Worm (Caenorhabditis elegans) whole organism, mixed stage, embryonic: ENCODE measurements around the gene C27A2.8.
A peak's percentile ranks its signal among the peaks of the same experiment; 100 is the strongest.

Experiments used
- M03D4.4 ChIP-seq: sonication (generic microtip); optimal IDR thresholded peaks from 2 replicates; lab custom pipeline; 2017; ENCODE audit warnings: mild to moderate bottlenecking, missing genetic modification characterization, missing compliant biosample characterization
- bed-3 ChIP-seq: fragments of 200-800 bp; sonication (Bioruptor generic); optimal IDR thresholded peaks from 3 replicates; lab custom pipeline; 2018; ENCODE audit warnings: mild to moderate bottlenecking, missing genetic modification characterization, moderate library complexity, missing compliant biosample characterization
- blmp-1 ChIP-seq: fragments of 150-350 bp; optimal IDR thresholded peaks from 2 replicates; lab custom pipeline; 2014; ENCODE audit warnings: missing biosample characterization, missing genetic modification characterization
- ceh-39 ChIP-seq: fragments of 150-350 bp; optimal IDR thresholded peaks from 2 replicates; lab custom pipeline; 2014; ENCODE audit warnings: missing biosample characterization, missing genetic modification characterization
- ceh-43 ChIP-seq: fragments of 200-800 bp; sonication (Bioruptor generic); optimal IDR thresholded peaks from 2 replicates; lab custom pipeline; 2018; ENCODE audit warnings: mild to moderate bottlenecking, missing genetic modification characterization, moderate library complexity, missing compliant biosample characterization
- ceh-83 ChIP-seq: fragments of 200-800 bp; sonication (Bioruptor generic); optimal IDR thresholded peaks from 2 replicates; lab custom pipeline; 2018; ENCODE audit warnings: mild to moderate bottlenecking, missing genetic modification characterization, missing compliant biosample characterization
- ces-1 ChIP-seq: fragments of 150-350 bp; optimal IDR thresholded peaks from 2 replicates; lab custom pipeline; 2014; ENCODE audit warnings: missing biosample characterization, missing genetic modification reagents, missing genetic modification characterization
- cnd-1 ChIP-seq: fragments of 200-800 bp; sonication (Bioruptor generic); optimal IDR thresholded peaks from 2 replicates; lab custom pipeline; 2018; ENCODE audit warnings: mild to moderate bottlenecking, missing genetic modification characterization, missing compliant biosample characterization
- drap-1 ChIP-seq: fragments of 200-800 bp; sonication (Bioruptor generic); optimal IDR thresholded peaks from 3 replicates; lab custom pipeline; 2018; ENCODE audit warnings: mild to moderate bottlenecking, missing genetic modification characterization, missing compliant biosample characterization
- elt-1 ChIP-seq: sonication (generic microtip); optimal IDR thresholded peaks from 2 replicates; lab custom pipeline; 2017; ENCODE audit warnings: missing genetic modification characterization, mild to moderate bottlenecking, missing compliant biosample characterization, antibody characterized with exemption, moderate library complexity, borderline replicate concordance; ENCODE audit not compliant: insufficient read depth
- elt-3 ChIP-seq: fragments of 150-350 bp; optimal IDR thresholded peaks from 2 replicates; lab custom pipeline; 2014; ENCODE audit warnings: missing biosample characterization, missing genetic modification characterization
- flh-1 ChIP-seq: fragments of 200-800 bp; sonication (Bioruptor generic); optimal IDR thresholded peaks from 2 replicates; lab custom pipeline; 2018; ENCODE audit warnings: mild to moderate bottlenecking, missing genetic modification characterization, moderate library complexity, missing compliant biosample characterization
- hlh-1 ChIP-seq: fragments of 150-350 bp; optimal IDR thresholded peaks from 2 replicates; lab custom pipeline; 2014; ENCODE audit warnings: missing biosample characterization, missing genetic modification reagents, missing genetic modification characterization
- lin-13 ChIP-seq: fragments of 150-350 bp; optimal IDR thresholded peaks from 2 replicates; lab custom pipeline; 2014; ENCODE audit warnings: missing biosample characterization, missing genetic modification characterization
- lin-32 ChIP-seq: fragments of 200-800 bp; sonication (Bioruptor generic); optimal IDR thresholded peaks from 2 replicates; lab custom pipeline; 2018; ENCODE audit warnings: mild to moderate bottlenecking, missing genetic modification characterization, missing compliant biosample characterization
- lsy-2 ChIP-seq: fragments of 150-350 bp; optimal IDR thresholded peaks from 2 replicates; lab custom pipeline; 2014; ENCODE audit warnings: missing biosample characterization, missing genetic modification characterization
- mep-1 ChIP-seq: fragments of 150-350 bp; optimal IDR thresholded peaks from 2 replicates; lab custom pipeline; 2017; ENCODE audit warnings: missing biosample characterization, missing genetic modification reagents, missing genetic modification characterization, inconsistent platforms
- mls-2 ChIP-seq: sonication (generic microtip); optimal IDR thresholded peaks from 2 replicates; lab custom pipeline; 2016; ENCODE audit warnings: mild to moderate bottlenecking, missing genetic modification characterization, moderate library complexity, missing compliant biosample characterization
- nhr-12 ChIP-seq: fragments of 150-350 bp; optimal IDR thresholded peaks from 2 replicates; lab custom pipeline; 2014; ENCODE audit warnings: missing biosample characterization, missing genetic modification characterization
- nhr-2 ChIP-seq: fragments of 150-350 bp; optimal IDR thresholded peaks from 2 replicates; lab custom pipeline; 2014; ENCODE audit warnings: missing biosample characterization, missing genetic modification characterization
- nhr-237 ChIP-seq: fragments of 150-350 bp; optimal IDR thresholded peaks from 2 replicates; lab custom pipeline; 2014; ENCODE audit warnings: missing biosample characterization, missing genetic modification characterization
- nhr-28 ChIP-seq: fragments of 150-350 bp; optimal IDR thresholded peaks from 2 replicates; lab custom pipeline; 2014; ENCODE audit warnings: missing biosample characterization, missing genetic modification characterization
- nhr-76 ChIP-seq: sonication (generic microtip); optimal IDR thresholded peaks from 2 replicates; lab custom pipeline; 2017; ENCODE audit warnings: missing biosample characterization, missing genetic modification characterization
- pha-4 ChIP-seq: fragments of 150-350 bp; optimal IDR thresholded peaks from 2 replicates; lab custom pipeline; 2018; ENCODE audit warnings: missing biosample characterization, missing genetic modification reagents, missing genetic modification characterization
- sem-2 ChIP-seq: fragments of 200-800 bp; sonication (Bioruptor generic); optimal IDR thresholded peaks from 2 replicates; lab custom pipeline; 2018; ENCODE audit warnings: mild to moderate bottlenecking, missing genetic modification characterization, missing compliant biosample characterization
- snpc-4 ChIP-seq: fragments of 150-350 bp; optimal IDR thresholded peaks from 2 replicates; lab custom pipeline; 2014; ENCODE audit warnings: missing biosample characterization, missing genetic modification characterization
- tbx-8 ChIP-seq: fragments of 200-800 bp; sonication (Bioruptor generic); optimal IDR thresholded peaks from 2 replicates; lab custom pipeline; 2018; ENCODE audit warnings: mild to moderate bottlenecking, missing genetic modification characterization, moderate library complexity, missing compliant biosample characterization
- unc-120 ChIP-seq: sonication (generic microtip); optimal IDR thresholded peaks from 2 replicates; lab custom pipeline; 2017; ENCODE audit warnings: missing genetic modification characterization, missing compliant biosample characterization; ENCODE audit not compliant: poor library complexity, severe bottlenecking
- unc-39 ChIP-seq: fragments of 150-350 bp; optimal IDR thresholded peaks from 2 replicates; lab custom pipeline; 2014; ENCODE audit warnings: missing biosample characterization, missing genetic modification characterization
- unc-62 ChIP-seq: fragments of 150-350 bp; optimal IDR thresholded peaks from 2 replicates; lab custom pipeline; 2014; ENCODE audit warnings: missing biosample characterization, missing genetic modification reagents, missing genetic modification characterization
- zip-8 ChIP-seq: fragments of 150-350 bp; optimal IDR thresholded peaks from 2 replicates; lab custom pipeline; 2014; ENCODE audit warnings: missing biosample characterization, missing genetic modification characterization
- ztf-11 ChIP-seq: fragments of 150-350 bp; optimal IDR thresholded peaks from 2 replicates; lab custom pipeline; 2014; ENCODE audit warnings: missing biosample characterization, missing genetic modification characterization

The C27A2.8 gene

ce11 chrII:5069525-5069924, 1.7 kb upstream of the C27A2.8 start, which contains the start of gene idpb-2:
TSS of gene idpb-2 (minus strand) at chrII:5069625.
- TF ChIP-seq elt-3 = no peak
- TF ChIP-seq ceh-43 (GFP tag; lab: Kevin White, UChicago) = no peak
- no peak for TF ChIP-seq ceh-83
- no peak for TF ChIP-seq elt-1 (tag; lab: Kevin White, UChicago)
- no peak for TF ChIP-seq mls-2
- no peak for TF ChIP-seq nhr-76
- no peak for TF ChIP-seq ces-1 (GFP tag; lab: Kevin White, UChicago)
- no peak for TF ChIP-seq tbx-8 (GFP tag; lab: Kevin White, UChicago)
- TF ChIP-seq unc-39 = no peak
- TF ChIP-seq ztf-11 = no peak
- TF ChIP-seq zip-8 (tag; lab: Kevin White, UChicago) = no peak
- TF ChIP-seq nhr-28 = no peak
- no peak for TF ChIP-seq M03D4.4 (tag; lab: Kevin White, UChicago)
- TF ChIP-seq mep-1 (tag; lab: Kevin White, UChicago) = no peak
- no peak for TF ChIP-seq snpc-4
- no peak for TF ChIP-seq nhr-12 (tag; lab: Kevin White, UChicago)
- TF ChIP-seq unc-120 (tag; lab: Kevin White, UChicago) = no peak
- no peak for TF ChIP-seq lin-32

- TF ChIP-seq snpc-4 (no peak), blmp-1 (no peak), M03D4.4 (tag; lab: Kevin White, UChicago) (no peak), zip-8 (tag; lab: Kevin White, UChicago) (no peak)
Observed at ce11 chrII:5066967-5067366, 876 bp downstream of the C27A2.8 start.

- TF ChIP-seq mep-1 (tag; lab: Kevin White, UChicago) = peak; percentile 86
- TF ChIP-seq pha-4 (tag; lab: Kevin White, UChicago) = peak; percentile 8
- peak; percentile 42 for TF ChIP-seq ceh-39 (tag; lab: Kevin White, UChicago)
- no peak for TF ChIP-seq sem-2 (GFP tag; lab: Kevin White, UChicago)
- peak; percentile 57 for TF ChIP-seq hlh-1 (tag; lab: Kevin White, UChicago)
- peak; percentile 26 for TF ChIP-seq unc-120 (tag; lab: Kevin White, UChicago)
- TF ChIP-seq drap-1 = no peak
- peak; percentile 56 for TF ChIP-seq nhr-237
- peak; percentile 56 for TF ChIP-seq ces-1 (GFP tag; lab: Kevin White, UChicago)
- TF ChIP-seq unc-62 (GFP tag; lab: Kevin White, UChicago) = no peak
- TF ChIP-seq lsy-2 (tag; lab: Kevin White, UChicago) = peak; percentile 85
Observed at ce11 chrII:5061794-5062368, 6.0 kb downstream of the C27A2.8 start, which contains the start of gene smc-5. TSS of gene smc-5 (plus strand) at chrII:5062125.

- TF ChIP-seq nhr-2 = no peak
- TF ChIP-seq lin-13 (tag; lab: Kevin White, UChicago) = no peak
- TF ChIP-seq unc-62 (GFP tag; lab: Kevin White, UChicago) = no peak
- TF ChIP-seq hlh-1 (tag; lab: Kevin White, UChicago) = no peak
- TF ChIP-seq lsy-2 (tag; lab: Kevin White, UChicago) = no peak
- no peak for TF ChIP-seq flh-1 (GFP tag; lab: Kevin White, UChicago)
- TF ChIP-seq blmp-1 = no peak
- TF ChIP-seq ceh-43 (GFP tag; lab: Kevin White, UChicago) = no peak
- no peak for TF ChIP-seq cnd-1
- TF ChIP-seq mep-1 (tag; lab: Kevin White, UChicago) = no peak
- TF ChIP-seq unc-39 = no peak
Observed at ce11 chrII:5060719-5061118, 7.1 kb downstream of the C27A2.8 start, which contains the start of gene pho-12. TSS of gene pho-12 (minus strand) at chrII:5060819.

DNA sequence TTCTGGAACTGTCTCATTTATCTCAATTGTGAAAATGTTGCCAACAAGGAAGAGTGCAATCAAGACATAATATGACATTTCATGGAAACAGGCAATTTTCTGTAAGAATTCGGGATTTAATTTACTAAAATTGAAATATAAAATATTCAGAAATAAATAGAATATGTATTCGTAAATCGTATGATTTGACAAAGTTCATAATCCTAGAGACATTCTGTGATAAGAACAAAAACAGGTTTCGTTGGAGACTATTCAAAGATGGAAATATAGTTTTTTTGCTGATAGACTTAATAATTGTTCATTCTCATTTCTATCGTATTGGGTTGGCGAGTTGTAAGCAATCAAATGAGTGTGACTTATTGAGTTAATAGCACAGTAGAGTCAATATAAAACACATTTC, 9.8 kb downstream of the C27A2.8 start, which contains the start of gene C27A2.12:
TSS of gene C27A2.12 (minus strand) at position 101 of the 400 bp plus-strand sequence.
- TF ChIP-seq mls-2 (no peak), bed-3 (GFP tag; lab: Kevin White, UChicago) (no peak), cnd-1 (no peak), tbx-8 (GFP tag; lab: Kevin White, UChicago) (no peak), lin-13 (tag; lab: Kevin White, UChicago) (no peak), M03D4.4 (tag; lab: Kevin White, UChicago) (no peak), lin-32 (no peak), elt-1 (tag; lab: Kevin White, UChicago) (no peak), ces-1 (GFP tag; lab: Kevin White, UChicago) (no peak), ceh-39 (tag; lab: Kevin White, UChicago) (no peak), unc-39 (no peak)
